Worm (Caenorhabditis elegans) whole organism, L3 larva: ENCODE measurements around the gene M7.12.
A peak's percentile ranks its signal among the peaks of the same experiment; 100 is the strongest.

Experiments used
- R02D3.7 ChIP-seq: fragments of 150-350 bp; optimal IDR thresholded peaks from 2 replicates; lab custom pipeline; 2014; ENCODE audit warnings: missing biosample characterization, missing genetic modification characterization
- ZK546.5 ChIP-seq: sonication (generic microtip); optimal IDR thresholded peaks from 2 replicates; lab custom pipeline; 2017; ENCODE audit warnings: missing biosample characterization, missing genetic modification characterization
- aly-2 ChIP-seq: fragments of 150-350 bp; optimal IDR thresholded peaks from 2 replicates; lab custom pipeline; 2014; ENCODE audit warnings: missing biosample characterization, missing genetic modification characterization
- ama-1 ChIP-seq: fragments of 150-350 bp; optimal IDR thresholded peaks from 2 replicates; lab custom pipeline; 2018
- ceh-16 ChIP-seq: sonication (generic microtip); optimal IDR thresholded peaks from 2 replicates; lab custom pipeline; 2017; ENCODE audit warnings: missing biosample characterization, missing genetic modification characterization
- ceh-28 ChIP-seq: fragments of 150-350 bp; optimal IDR thresholded peaks from 2 replicates; lab custom pipeline; 2014; ENCODE audit warnings: missing biosample characterization, missing genetic modification reagents, missing genetic modification characterization
- ceh-82 ChIP-seq: fragments of 150-350 bp; optimal IDR thresholded peaks from 2 replicates; lab custom pipeline; 2014; ENCODE audit warnings: missing biosample characterization, missing genetic modification characterization
- ceh-9 ChIP-seq: sonication (generic microtip); optimal IDR thresholded peaks from 2 replicates; lab custom pipeline; 2018; ENCODE audit warnings: missing biosample characterization, missing genetic modification characterization
- egl-27 ChIP-seq: sonication (generic microtip); optimal IDR thresholded peaks from 4 replicates; lab custom pipeline; 2017; ENCODE audit warnings: missing biosample characterization, missing genetic modification reagents, missing genetic modification characterization
- egl-5 ChIP-seq: fragments of 150-350 bp; optimal IDR thresholded peaks from 2 replicates; lab custom pipeline; 2017; ENCODE audit warnings: missing biosample characterization, missing genetic modification reagents, missing genetic modification characterization, inconsistent platforms
- elt-1 ChIP-seq: fragments of 150-350 bp; optimal IDR thresholded peaks from 2 replicates; lab custom pipeline; 2014; ENCODE audit warnings: missing biosample characterization, missing genetic modification characterization
- elt-3 ChIP-seq, 3 experiments: fragments of 150-350 bp in 1 of 3; sonication (generic microtip) in 2 of 3; optimal IDR thresholded peaks; 2 replicates in 2 of 3; 4 replicates in 1 of 3; lab custom pipeline; 2014 to 2017; ENCODE audit warnings: missing biosample characterization in 3 of 3, missing genetic modification characterization in 3 of 3
- eor-1 ChIP-seq, 2 experiments: fragments of 150-350 bp; optimal IDR thresholded peaks; 2 replicates each; lab custom pipeline; 2014 to 2018; ENCODE audit warnings: missing biosample characterization in 2 of 2, missing genetic modification characterization in 2 of 2
- fkh-10 ChIP-seq: sonication (generic microtip); optimal IDR thresholded peaks from 2 replicates; lab custom pipeline; 2017; ENCODE audit warnings: missing biosample characterization, missing genetic modification reagents, missing genetic modification characterization
- hmg-11 ChIP-seq: sonication (generic microtip); optimal IDR thresholded peaks from 2 replicates; lab custom pipeline; 2016; ENCODE audit warnings: missing genetic modification characterization, missing compliant biosample characterization
- jun-1 ChIP-seq: fragments of 150-350 bp; optimal IDR thresholded peaks from 2 replicates; lab custom pipeline; 2014; ENCODE audit warnings: missing biosample characterization, missing genetic modification reagents, missing genetic modification characterization
- lin-15B ChIP-seq: fragments of 150-350 bp; optimal IDR thresholded peaks from 2 replicates; lab custom pipeline; 2014; ENCODE audit warnings: missing biosample characterization, missing genetic modification characterization
- lin-39 ChIP-seq: fragments of 150-350 bp; optimal IDR thresholded peaks from 2 replicates; lab custom pipeline; 2018; ENCODE audit warnings: missing biosample characterization, missing genetic modification reagents, missing genetic modification characterization
- lsy-12 ChIP-seq: sonication (generic microtip); optimal IDR thresholded peaks from 2 replicates; lab custom pipeline; 2016; ENCODE audit warnings: mild to moderate bottlenecking, missing genetic modification characterization, missing compliant biosample characterization
- mdl-1 ChIP-seq: fragments of 150-350 bp; optimal IDR thresholded peaks from 2 replicates; lab custom pipeline; 2014; ENCODE audit warnings: missing biosample characterization, missing genetic modification characterization
- mml-1 ChIP-seq: fragments of 150-350 bp; sonication (generic microtip); optimal IDR thresholded peaks from 3 replicates; lab custom pipeline; 2014; ENCODE audit warnings: missing biosample characterization, missing genetic modification characterization
- nfya-1 ChIP-seq: sonication (generic microtip); optimal IDR thresholded peaks from 2 replicates; lab custom pipeline; 2017; ENCODE audit warnings: missing genetic modification characterization, mild to moderate bottlenecking, missing compliant biosample characterization, antibody characterized with exemption, moderate library complexity; ENCODE audit not compliant: insufficient read depth
- nhr-11 ChIP-seq: fragments of 150-350 bp; optimal IDR thresholded peaks from 2 replicates; lab custom pipeline; 2014; ENCODE audit warnings: missing biosample characterization, missing genetic modification characterization
- nhr-12 ChIP-seq: fragments of 150-350 bp; optimal IDR thresholded peaks from 2 replicates; lab custom pipeline; 2014; ENCODE audit warnings: missing biosample characterization, missing genetic modification characterization
- nhr-23 ChIP-seq: fragments of 150-350 bp; optimal IDR thresholded peaks from 2 replicates; lab custom pipeline; 2014; ENCODE audit warnings: missing biosample characterization, missing genetic modification reagents, missing genetic modification characterization
- nhr-237 ChIP-seq: fragments of 150-350 bp; optimal IDR thresholded peaks from 2 replicates; lab custom pipeline; 2014; ENCODE audit warnings: missing biosample characterization, missing genetic modification characterization
- nhr-25 ChIP-seq: sonication (generic microtip); optimal IDR thresholded peaks from 2 replicates; lab custom pipeline; 2017; ENCODE audit warnings: missing biosample characterization, missing genetic modification characterization
- nhr-28 ChIP-seq: fragments of 150-350 bp; optimal IDR thresholded peaks from 2 replicates; lab custom pipeline; 2014; ENCODE audit warnings: missing biosample characterization, missing genetic modification characterization
- nhr-43 ChIP-seq: sonication (generic microtip); optimal IDR thresholded peaks from 2 replicates; lab custom pipeline; 2016; ENCODE audit warnings: mild to moderate bottlenecking, missing genetic modification characterization, missing compliant biosample characterization; ENCODE audit not compliant: poor library complexity, severe bottlenecking
- nhr-67 ChIP-seq: fragments of 150-350 bp; optimal IDR thresholded peaks from 2 replicates; lab custom pipeline; 2014; ENCODE audit warnings: missing biosample characterization, missing genetic modification characterization
- nhr-76 ChIP-seq: fragments of 150-350 bp; sonication (generic microtip); optimal IDR thresholded peaks from 5 replicates; lab custom pipeline; 2014; ENCODE audit warnings: missing biosample characterization, missing genetic modification characterization
- nhr-77 ChIP-seq: fragments of 150-350 bp; optimal IDR thresholded peaks from 2 replicates; lab custom pipeline; 2014; ENCODE audit warnings: missing biosample characterization, missing genetic modification characterization
- pha-4 ChIP-seq: fragments of 150-350 bp; optimal IDR thresholded peaks from 2 replicates; lab custom pipeline; 2014; ENCODE audit warnings: missing biosample characterization, missing genetic modification reagents, missing genetic modification characterization
- pqm-1 ChIP-seq: fragments of 150-350 bp; optimal IDR thresholded peaks from 2 replicates; lab custom pipeline; 2017; ENCODE audit warnings: missing biosample characterization, missing genetic modification characterization, inconsistent platforms
- skn-1 ChIP-seq: fragments of 150-350 bp; optimal IDR thresholded peaks from 2 replicates; lab custom pipeline; 2014; ENCODE audit warnings: missing biosample characterization, missing genetic modification characterization
- snpc-4 ChIP-seq: fragments of 150-350 bp; optimal IDR thresholded peaks from 2 replicates; lab custom pipeline; 2014; ENCODE audit warnings: missing biosample characterization, missing genetic modification characterization
- tbx-2 ChIP-seq: sonication (generic microtip); optimal IDR thresholded peaks from 2 replicates; lab custom pipeline; 2016; ENCODE audit warnings: mild to moderate bottlenecking, missing genetic modification characterization, missing compliant biosample characterization
- unc-39 ChIP-seq: sonication (generic microtip); optimal IDR thresholded peaks from 4 replicates; lab custom pipeline; 2017; ENCODE audit warnings: missing biosample characterization, missing genetic modification characterization
- unc-62 ChIP-seq: fragments of 150-350 bp; sonication (generic microtip); optimal IDR thresholded peaks from 4 replicates; lab custom pipeline; 2014; ENCODE audit warnings: missing biosample characterization, missing genetic modification reagents, missing genetic modification characterization
- zag-1 ChIP-seq: fragments of 150-350 bp; optimal IDR thresholded peaks from 2 replicates; lab custom pipeline; 2014; ENCODE audit warnings: missing biosample characterization, missing genetic modification characterization
- ztf-11 ChIP-seq: fragments of 150-350 bp; optimal IDR thresholded peaks from 2 replicates; lab custom pipeline; 2014; ENCODE audit warnings: missing biosample characterization, missing genetic modification characterization
- ztf-4 ChIP-seq: fragments of 150-350 bp; optimal IDR thresholded peaks from 2 replicates; lab custom pipeline; 2014; ENCODE audit warnings: missing biosample characterization, missing genetic modification characterization

Gene M7.12

DNA sequence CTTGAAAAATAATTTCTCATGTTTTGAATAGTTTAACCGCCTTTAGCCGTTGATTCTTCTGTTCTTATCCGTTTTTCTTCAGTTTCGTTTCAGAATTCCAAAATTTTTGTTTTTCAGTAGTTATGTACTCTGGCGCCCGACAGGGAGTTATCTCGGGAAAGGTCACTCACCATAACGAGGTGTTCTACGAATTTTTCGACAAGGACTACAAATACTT lies 45.4 kb upstream of the M7.12 start, which contains the start of gene F01G4.4:
F01G4.4 (plus strand) TSS at position 118 of the 217 bp plus-strand sequence.
- TF ChIP-seq ztf-11 (no peak), snpc-4 (tag; lab: Kevin White, UChicago) (no peak)

- TF ChIP-seq elt-3 (tag; optimal IDR thresholded peaks at IDR 0.05; lab: Kevin White, UChicago) (no peak), nfya-1 (tag; lab: Kevin White, UChicago) (peak; percentile 62), lin-15B (tag; lab: Kevin White, UChicago) (peak; percentile 28), snpc-4 (tag; lab: Kevin White, UChicago) (no peak), nhr-43 (no peak), R02D3.7 (no peak), ceh-82 (no peak), zag-1 (no peak), pha-4 (peak; percentile 73), lin-39 (tag; lab: Kevin White, UChicago) (no peak), unc-62 (no peak), jun-1 (tag; lab: Kevin White, UChicago) (no peak), fkh-10 (GFP tag; lab: Kevin White, UChicago) (no peak), ceh-16 (tag; lab: Kevin White, UChicago) (no peak), elt-1 (tag; lab: Kevin White, UChicago) (no peak), skn-1 (tag; lab: Kevin White, UChicago) (no peak), lsy-12 (tag; lab: Kevin White, UChicago) (no peak), tbx-2 (tag; lab: Kevin White, UChicago) (no peak), mml-1 (no peak), nhr-76 (tag; lab: Kevin White, UChicago) (no peak), nhr-28 (tag; lab: Kevin White, UChicago) (no peak), nhr-25 (tag; lab: Kevin White, UChicago) (peak; percentile 14), ceh-9 (tag; lab: Kevin White, UChicago) (no peak), egl-27 (tag; lab: Kevin White, UChicago) (no peak), ZK546.5 (tag; lab: Kevin White, UChicago) (no peak), ztf-11 (no peak), ceh-28 (tag; lab: Kevin White, UChicago) (no peak), aly-2 (tag; lab: Kevin White, UChicago) (no peak), unc-39 (tag; lab: Kevin White, UChicago) (no peak), nhr-77 (tag; lab: Kevin White, UChicago) (no peak), nhr-67 (no peak), hmg-11 (tag; lab: Kevin White, UChicago) (no peak), pqm-1 (no peak), ztf-4 (no peak), nhr-12 (no peak), eor-1 (tag; optimal IDR thresholded peaks at IDR 0.05; lab: Kevin White, UChicago) (no peak), egl-5 (tag; lab: Kevin White, UChicago) (no peak), ama-1 (lab: Kevin White, UChicago) (no peak), nhr-11 (no peak), nhr-23 (tag; lab: Kevin White, UChicago) (peak; percentile 33), mdl-1 (no peak)
- TF ChIP-seq, all 47 proteins: peak for 5
These were observed 44.8 kb upstream of the M7.12 start, which contains the start of gene skih-2 for ce11 chrIV:11142314-11143227. Gene skih-2, minus strand, starts transcription at chrIV:11142364.

DNA sequence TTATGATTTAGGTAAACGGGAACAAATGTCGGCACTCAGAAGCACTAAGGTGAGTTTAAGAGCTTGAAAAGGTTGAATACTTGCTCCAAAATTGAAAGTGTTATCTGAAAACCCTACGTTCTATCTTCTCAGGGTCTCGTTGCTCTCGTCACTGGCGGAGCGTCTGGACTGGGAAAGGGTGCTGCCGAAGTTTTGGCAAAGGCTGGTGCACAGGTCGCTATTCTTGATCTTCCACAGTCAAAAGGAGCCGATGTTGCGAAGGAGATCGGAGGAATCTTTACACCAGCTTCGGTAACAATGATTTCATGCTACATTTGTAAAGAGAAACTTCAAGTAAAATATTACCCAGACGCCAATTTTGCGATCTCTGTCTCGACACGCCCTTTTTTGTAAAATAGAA lies 33.5 kb upstream of the M7.12 start, which contains the start of gene ard-1:
ard-1 (plus strand) TSS at position 12 of the 400 bp plus-strand sequence.
- TF ChIP-seq nhr-28 (tag; lab: Kevin White, UChicago) = no peak
- no peak for TF ChIP-seq unc-39 (tag; lab: Kevin White, UChicago)
- TF ChIP-seq nhr-237 (tag; lab: Kevin White, UChicago) = no peak
- TF ChIP-seq mml-1 = no peak
- no peak for TF ChIP-seq ceh-9 (tag; lab: Kevin White, UChicago)
- no peak for TF ChIP-seq unc-62
